Fruit fly (Drosophila melanogaster) whole organism: ENCODE measurements around the gene CG14442.

Source experiments
- CG8478 ChIP-seq: fragments of >200 bp; optimal IDR thresholded peaks from 2 replicates; lab custom pipeline; 2018; ENCODE audit warnings: inconsistent platforms
- Dll ChIP-seq: fragments of >200 bp; optimal IDR thresholded peaks from 2 replicates; lab custom pipeline; 2017
- EcR ChIP-seq, 2 experiments: fragments of >200 bp; optimal IDR thresholded peaks; 2 replicates each; lab custom pipeline; 2017; ENCODE audit warnings: missing biosample characterization in 2 of 2, missing genetic modification characterization in 2 of 2, missing genetic modification reagents in 2 of 2
- pan ChIP-seq: fragments of >200 bp; optimal IDR thresholded peaks from 2 replicates; lab custom pipeline; 2017
- psq ChIP-seq: fragments of >200 bp; optimal IDR thresholded peaks from 2 replicates; lab custom pipeline; 2017
- usp ChIP-seq: fragments of >200 bp; optimal IDR thresholded peaks from 2 replicates; lab custom pipeline; 2017; ENCODE audit warnings: missing biosample characterization, missing genetic modification characterization, mixed read lengths

CG14442 gene

dm6 chrX:6723622-6724021 lies 28.8 kb upstream of the CG14442 start:
- TF ChIP-seq usp (GFP tag; lab: Kevin White, UChicago) (no peak), pan (no peak), EcR (GFP tag; optimal IDR thresholded peaks at IDR 0.05; lab: Kevin White, UChicago) (no peak), CG8478 (lab: Kevin White, UChicago) (no peak), Dll (lab: Kevin White, UChicago) (no peak), psq (no peak)

- TF ChIP-seq psq (no peak), Dll (lab: Kevin White, UChicago) (no peak), CG8478 (lab: Kevin White, UChicago) (no peak), pan (no peak), EcR (GFP tag; optimal IDR thresholded peaks at IDR 0.05; lab: Kevin White, UChicago) (no peak), usp (GFP tag; lab: Kevin White, UChicago) (no peak)
These were observed 25.2 kb upstream of the CG14442 start for dm6 chrX:6719968-6720367.

- TF ChIP-seq EcR (GFP tag; optimal IDR thresholded peaks at IDR 0.05; lab: Kevin White, UChicago): no peak
- no peak for TF ChIP-seq psq
- TF ChIP-seq CG8478 (lab: Kevin White, UChicago): no peak
- TF ChIP-seq usp (GFP tag; lab: Kevin White, UChicago): no peak
- no peak for TF ChIP-seq Dll (lab: Kevin White, UChicago)
- no peak for TF ChIP-seq pan
These were observed 24.5 kb upstream of the CG14442 start for dm6 chrX:6719259-6719658.

- no peak for TF ChIP-seq CG8478 (lab: Kevin White, UChicago)
- no peak for TF ChIP-seq pan
- TF ChIP-seq psq: no peak
- no peak for TF ChIP-seq usp (GFP tag; lab: Kevin White, UChicago)
- TF ChIP-seq EcR (GFP tag; optimal IDR thresholded peaks at IDR 0.05; lab: Kevin White, UChicago): no peak
- TF ChIP-seq Dll (lab: Kevin White, UChicago): no peak
These were observed 21.4 kb upstream of the CG14442 start for dm6 chrX:6716170-6716569.

dm6 chrX:6711295-6711694 lies 16.5 kb upstream of the CG14442 start:
- TF ChIP-seq usp (GFP tag; lab: Kevin White, UChicago): no peak
- no peak for TF ChIP-seq psq

dm6 chrX:6710665-6711064 lies 15.9 kb upstream of the CG14442 start:
- TF ChIP-seq usp (GFP tag; lab: Kevin White, UChicago): no peak
- TF ChIP-seq CG8478 (lab: Kevin White, UChicago): no peak
- TF ChIP-seq Dll (lab: Kevin White, UChicago): no peak
- TF ChIP-seq EcR (GFP tag; optimal IDR thresholded peaks at IDR 0.05; lab: Kevin White, UChicago): no peak

- no peak for TF ChIP-seq CG8478 (lab: Kevin White, UChicago)
- TF ChIP-seq pan: no peak
- TF ChIP-seq EcR (GFP tag; optimal IDR thresholded peaks at IDR 0.05; lab: Kevin White, UChicago): no peak
- TF ChIP-seq psq: no peak
- no peak for TF ChIP-seq Dll (lab: Kevin White, UChicago)
- TF ChIP-seq usp (GFP tag; lab: Kevin White, UChicago): no peak
These were observed 15.5 kb upstream of the CG14442 start for dm6 chrX:6710258-6710657.

- no peak for TF ChIP-seq CG8478 (lab: Kevin White, UChicago)
- TF ChIP-seq usp (GFP tag; lab: Kevin White, UChicago): no peak
- no peak for TF ChIP-seq pan
- no peak for TF ChIP-seq Dll (lab: Kevin White, UChicago)
- no peak for TF ChIP-seq psq
- no peak for TF ChIP-seq EcR (GFP tag; optimal IDR thresholded peaks at IDR 0.05; lab: Kevin White, UChicago)
These were observed 14.6 kb upstream of the CG14442 start for dm6 chrX:6709252-6710037.

- TF ChIP-seq CG8478 (lab: Kevin White, UChicago) (no peak), Dll (lab: Kevin White, UChicago) (no peak), psq (no peak), pan (no peak), usp (GFP tag; lab: Kevin White, UChicago) (no peak), EcR (GFP tag; optimal IDR thresholded peaks at IDR 0.05; lab: Kevin White, UChicago) (no peak)
These were observed 13.9 kb upstream of the CG14442 start for dm6 chrX:6708580-6709199.

dm6 chrX:6708138-6708537 lies 13.3 kb upstream of the CG14442 start:
- no peak for TF ChIP-seq pan
- TF ChIP-seq Dll (lab: Kevin White, UChicago): no peak
- TF ChIP-seq usp (GFP tag; lab: Kevin White, UChicago): no peak
- TF ChIP-seq CG8478 (lab: Kevin White, UChicago): no peak
- peak in 1 of 2 experiments; percentile 76 for TF ChIP-seq EcR (GFP tag; optimal IDR thresholded peaks at IDR 0.05; lab: Kevin White, UChicago)
- no peak for TF ChIP-seq psq

- TF ChIP-seq pan: no peak
- peak in 1 of 2 experiments; percentile 59 for TF ChIP-seq EcR (GFP tag; optimal IDR thresholded peaks at IDR 0.05; lab: Kevin White, UChicago)
These were observed 11.9 kb upstream of the CG14442 start for dm6 chrX:6706570-6707306.

- TF ChIP-seq usp (GFP tag; lab: Kevin White, UChicago): no peak
- TF ChIP-seq EcR (GFP tag; optimal IDR thresholded peaks at IDR 0.05; lab: Kevin White, UChicago): peak in 1 of 2 experiments; percentile 9
- TF ChIP-seq CG8478 (lab: Kevin White, UChicago): no peak
- TF ChIP-seq Dll (lab: Kevin White, UChicago): no peak
- no peak for TF ChIP-seq psq
- TF ChIP-seq pan: no peak
These were observed 11.1 kb upstream of the CG14442 start for dm6 chrX:6705890-6706289.
